Worm (Caenorhabditis elegans): ENCODE results near the gene T28A8.5.

The T28A8.5 gene

DNA sequence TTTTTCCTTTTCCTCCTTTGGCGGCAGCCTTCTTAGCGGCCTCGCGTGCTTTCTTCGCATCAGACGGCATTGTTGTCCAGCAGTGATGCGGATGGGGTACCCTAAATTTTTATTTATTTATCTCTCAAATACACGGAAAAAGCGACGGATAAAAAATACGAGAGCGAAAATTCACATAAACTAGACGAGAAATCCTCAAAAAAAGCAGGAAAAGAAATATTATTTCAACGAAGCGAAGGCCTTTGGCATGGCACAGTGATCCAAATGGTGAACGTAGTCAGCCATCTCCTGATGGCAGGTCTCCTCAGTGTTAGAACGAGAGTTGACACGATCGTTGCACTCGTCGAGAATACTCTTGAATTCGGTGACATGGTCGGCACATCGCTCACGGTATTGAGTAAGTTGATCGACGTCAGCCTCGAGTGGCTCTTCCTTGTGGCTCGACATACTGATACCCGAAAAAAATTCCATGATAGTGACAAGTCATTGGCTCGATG is 39.2 kb upstream of the T28A8.5 start, which contains the start of the genes abcf-2 and T27E9.2:
Gene abcf-2 (minus strand): TSS at position 101 of the 497 bp plus-strand sequence.
Gene T27E9.2 (minus strand): TSS at position 447 of the 497 bp plus-strand sequence.
- TF ChIP-seq ceh-36 (tag; optimal IDR thresholded peaks at IDR 0.05) (no peak), aly-1 (tag; optimal IDR thresholded peaks at IDR 0.05) (no peak), flt-1 (GFP tag; IDR thresholded peaks at IDR 0.05) (no peak), ets-7 (tag; optimal IDR thresholded peaks at IDR 0.05) (no peak), sea-1 (GFP tag; conservative IDR thresholded peaks at IDR 0.05) (no peak), scrt-1 (GFP tag; IDR thresholded peaks at IDR 0.05) (no peak), tra-4 (tag; optimal IDR thresholded peaks at IDR 0.05) (no peak), hmbx-1 (tag; optimal IDR thresholded peaks at IDR 0.05) (no peak), ceh-13 (GFP tag; optimal IDR thresholded peaks at IDR 0.05) (no peak), hmg-4 (GFP tag; optimal IDR thresholded peaks at IDR 0.05) (no peak), tbx-37 (GFP tag; conservative IDR thresholded peaks at IDR 0.05) (no peak), B0310.2 (tag; optimal IDR thresholded peaks at IDR 0.05) (no peak), ama-1 (optimal IDR thresholded peaks at IDR 0.05) (no peak), F13C5.2 (tag; optimal IDR thresholded peaks at IDR 0.05) (no peak), tbx-11 (GFP tag; IDR thresholded peaks at IDR 0.05) (no peak)

DNA sequence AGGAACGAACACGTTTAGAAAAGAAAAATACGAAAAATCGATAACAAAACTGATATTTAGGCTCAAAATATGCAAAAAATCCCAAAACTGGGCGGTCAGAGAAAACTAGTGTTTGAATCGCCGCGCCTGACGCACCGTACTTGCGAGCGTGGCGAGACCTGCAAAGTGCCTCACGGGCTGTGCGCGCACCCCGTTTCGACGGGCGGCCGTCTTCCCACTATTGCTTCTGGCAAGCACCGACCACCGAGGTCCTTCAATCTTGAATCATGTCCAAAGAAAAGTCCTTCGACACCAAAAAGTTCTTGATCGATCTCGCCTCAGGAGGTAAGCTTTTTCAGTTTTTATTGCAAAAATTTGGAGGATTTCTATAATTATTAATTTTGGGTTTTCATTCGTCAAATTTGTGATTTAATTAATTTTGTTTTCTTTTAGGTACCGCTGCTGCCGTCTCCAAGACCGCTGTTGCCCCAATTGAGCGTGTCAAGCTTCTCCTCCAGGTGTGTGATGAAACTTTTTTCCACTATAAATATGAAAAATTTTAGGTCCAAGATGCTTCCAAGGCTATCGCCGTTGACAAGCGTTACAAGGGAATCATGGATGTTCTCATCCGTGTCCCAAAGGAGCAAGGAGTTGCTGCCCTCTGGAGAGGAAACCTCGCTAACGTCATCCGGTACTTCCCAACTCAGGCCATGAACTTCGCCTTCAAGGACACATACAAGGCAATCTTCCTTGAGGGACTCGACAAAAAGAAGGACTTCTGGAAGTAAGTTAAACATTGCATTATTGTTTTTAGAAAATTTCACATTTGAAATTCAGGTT is 38.3 kb upstream of the T28A8.5 start, which contains the start of gene ant-1.1:
Gene ant-1.1 (plus strand): TSS at position 199 of the 819 bp plus-strand sequence.
- TF ChIP-seq scrt-1 (GFP tag; IDR thresholded peaks at IDR 0.05) = 0 out of 2 replicates have a peak, but pooled peaks have one; percentile 20
- peak; percentile 24 for TF ChIP-seq tra-4 (tag; optimal IDR thresholded peaks at IDR 0.05)
- no peak for TF ChIP-seq flt-1 (GFP tag; IDR thresholded peaks at IDR 0.05)
- TF ChIP-seq B0310.2 (tag; optimal IDR thresholded peaks at IDR 0.05) = no peak
- TF ChIP-seq ceh-13 (GFP tag; optimal IDR thresholded peaks at IDR 0.05) = no peak
- peak; percentile 20 for TF ChIP-seq ceh-36 (tag; optimal IDR thresholded peaks at IDR 0.05)
- TF ChIP-seq aly-1 (tag; optimal IDR thresholded peaks at IDR 0.05) = no peak
- peak; percentile 59 for TF ChIP-seq tbx-37 (GFP tag; conservative IDR thresholded peaks at IDR 0.05)
- peak; percentile 80 for TF ChIP-seq F13C5.2 (tag; optimal IDR thresholded peaks at IDR 0.05)
- no peak for TF ChIP-seq hmbx-1 (tag; optimal IDR thresholded peaks at IDR 0.05)
- TF ChIP-seq ets-7 (tag; optimal IDR thresholded peaks at IDR 0.05) = no peak
- no peak for TF ChIP-seq ama-1 (optimal IDR thresholded peaks at IDR 0.05)
- TF ChIP-seq hnd-1 (tag; optimal IDR thresholded peaks at IDR 0.05) = no peak
- TF ChIP-seq tbx-11 (GFP tag; IDR thresholded peaks at IDR 0.05) = no peak
- TF ChIP-seq sea-1 (GFP tag; conservative IDR thresholded peaks at IDR 0.05) = 0 out of 2 replicates have a peak, but pooled peaks have one; percentile 44
- TF ChIP-seq hmg-4 (GFP tag; optimal IDR thresholded peaks at IDR 0.05) = peak; percentile 62
- TF ChIP-seq pes-1 (GFP tag; IDR thresholded peaks at IDR 0.05) = peak; percentile 52; the same call in 1 of the 2 replicates

DNA sequence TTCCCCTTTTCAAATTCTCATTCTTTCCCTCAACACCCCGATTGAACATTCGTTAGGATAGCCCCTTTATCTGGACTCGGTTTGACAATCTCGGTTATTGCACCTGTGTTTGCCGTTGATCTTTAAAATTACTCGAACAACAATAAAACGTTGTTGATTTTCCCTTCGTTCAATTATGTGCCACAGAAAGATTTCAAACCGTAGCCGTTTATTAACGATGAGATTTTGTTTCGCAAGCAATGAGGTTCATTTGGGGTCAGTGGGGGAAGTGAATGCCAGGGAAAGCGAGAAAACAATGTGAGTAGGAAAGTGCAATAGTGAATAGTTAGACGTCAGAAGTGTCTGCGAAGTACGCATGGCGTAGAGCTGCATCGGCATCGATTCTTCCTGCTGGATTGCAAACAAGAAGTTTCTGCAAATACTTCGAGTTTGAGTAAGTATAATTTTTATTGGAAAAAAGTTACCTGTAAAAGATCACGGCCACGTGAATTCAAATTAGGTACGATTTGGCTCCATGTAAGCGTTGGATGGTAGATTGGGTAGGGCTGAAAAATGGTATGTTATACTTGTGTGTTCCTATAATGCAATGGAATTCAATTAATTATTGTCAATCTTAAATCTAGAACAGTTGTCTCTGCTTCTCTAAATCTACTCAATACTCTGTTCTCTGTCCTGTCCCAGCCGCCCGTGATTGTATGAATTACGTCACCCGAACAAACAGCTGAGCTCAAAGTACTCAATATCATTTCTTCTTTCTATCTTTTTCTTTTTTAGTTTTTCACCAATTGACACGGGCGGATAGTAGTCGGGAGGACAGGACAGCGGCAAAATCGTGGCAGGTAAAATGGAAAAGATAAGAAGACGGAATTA is 36.7 kb upstream of the T28A8.5 start, which contains the start of gene kel-3:
Gene kel-3 (plus strand): TSS at position 328 of the 870 bp plus-strand sequence.
- TF ChIP-seq hnd-1 (tag; optimal IDR thresholded peaks at IDR 0.05) (no peak), ama-1 (optimal IDR thresholded peaks at IDR 0.05) (peak; percentile 62), ceh-13 (GFP tag; optimal IDR thresholded peaks at IDR 0.05) (no peak), tbx-37 (GFP tag; conservative IDR thresholded peaks at IDR 0.05) (no peak)

DNA sequence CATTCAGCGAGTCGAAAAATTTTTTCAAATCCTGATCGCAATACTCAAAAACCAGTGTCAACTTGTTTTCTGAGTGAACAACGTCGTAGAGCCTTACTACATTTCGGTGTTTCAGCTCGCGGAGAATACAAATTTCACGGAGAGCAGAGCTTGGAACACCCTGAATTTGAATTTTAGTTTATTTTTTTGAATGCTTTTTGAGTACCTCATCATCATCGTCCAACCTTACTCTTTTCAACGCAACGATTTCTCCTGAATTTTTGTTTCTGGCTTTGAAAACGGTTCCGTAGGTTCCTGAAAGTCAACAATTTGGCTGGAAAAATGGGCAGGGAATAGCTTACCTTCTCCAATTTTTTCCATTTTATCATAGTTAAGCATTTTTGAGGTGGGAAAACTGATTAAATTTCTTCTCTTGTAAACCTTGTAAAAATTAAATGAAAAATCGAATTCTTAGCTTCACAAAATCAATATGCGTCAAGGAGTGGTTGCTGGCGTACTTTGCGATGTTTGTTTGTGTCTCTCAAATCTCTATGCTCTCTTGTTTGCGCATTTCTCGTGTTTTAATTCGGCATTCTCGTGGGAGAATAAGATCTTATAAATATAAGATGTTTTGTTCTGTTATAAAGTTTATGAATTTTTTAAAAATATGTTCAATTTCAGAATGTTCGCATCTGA is 35.4 kb upstream of the T28A8.5 start, which contains the start of gene cdk-5:
Gene cdk-5 (minus strand): TSS at position 425 of the 675 bp plus-strand sequence.
- TF ChIP-seq ceh-36 (tag; optimal IDR thresholded peaks at IDR 0.05) (no peak), sea-1 (GFP tag; conservative IDR thresholded peaks at IDR 0.05) (no peak), B0310.2 (tag; optimal IDR thresholded peaks at IDR 0.05) (no peak), aly-1 (tag; optimal IDR thresholded peaks at IDR 0.05) (no peak), flt-1 (GFP tag; IDR thresholded peaks at IDR 0.05) (no peak)

DNA sequence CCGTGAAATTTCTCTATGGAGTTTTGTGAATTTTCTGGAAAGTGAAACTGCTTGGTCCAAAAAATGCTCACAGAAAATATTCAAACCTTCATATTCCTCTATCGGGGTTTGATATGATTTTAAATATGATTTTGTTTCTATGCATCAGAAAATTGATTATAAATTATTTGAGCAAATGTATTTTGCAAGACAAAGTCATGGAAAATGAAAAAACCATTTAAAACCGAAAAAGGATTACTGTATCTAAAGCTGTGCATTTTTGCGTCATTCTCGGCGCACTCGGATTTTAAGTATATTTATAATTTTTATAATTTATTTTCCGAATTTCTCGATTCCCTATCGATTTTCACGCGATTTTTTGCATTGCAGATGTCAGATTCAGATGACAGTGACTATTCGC is 29.9 kb upstream of the T28A8.5 start, which contains the start of gene pssy-2:
Gene pssy-2 (plus strand): TSS at position 301 of the 400 bp plus-strand sequence.
- TF ChIP-seq F13C5.2 (tag; optimal IDR thresholded peaks at IDR 0.05) (no peak), hnd-1 (tag; optimal IDR thresholded peaks at IDR 0.05) (no peak), sea-1 (GFP tag; conservative IDR thresholded peaks at IDR 0.05) (no peak), tra-4 (tag; optimal IDR thresholded peaks at IDR 0.05) (no peak), pes-1 (GFP tag; IDR thresholded peaks at IDR 0.05) (no peak)

DNA sequence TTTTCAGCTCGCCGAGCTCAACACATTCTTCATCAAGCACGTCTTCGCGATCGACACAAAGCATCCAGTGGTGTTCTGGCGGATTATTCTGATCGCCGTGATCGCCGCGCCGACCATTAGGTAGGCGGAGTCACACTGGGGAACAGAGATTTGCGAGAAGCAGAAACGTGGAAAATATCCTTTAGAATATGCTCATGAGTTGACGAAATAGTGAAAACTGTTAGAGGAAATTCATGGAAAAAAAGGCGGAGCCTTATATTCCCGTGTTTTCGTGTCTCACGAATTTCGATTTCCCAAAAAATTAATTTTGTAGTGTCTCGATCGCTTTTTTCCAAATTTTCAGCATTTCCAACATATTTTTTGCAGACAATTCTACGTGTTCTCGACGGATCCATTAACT is 26.9 kb upstream of the T28A8.5 start:
- TF ChIP-seq flt-1 (GFP tag; IDR thresholded peaks at IDR 0.05) (no peak), tbx-37 (GFP tag; conservative IDR thresholded peaks at IDR 0.05) (peak; percentile 21; the same call in 1 of the 2 replicates)

DNA sequence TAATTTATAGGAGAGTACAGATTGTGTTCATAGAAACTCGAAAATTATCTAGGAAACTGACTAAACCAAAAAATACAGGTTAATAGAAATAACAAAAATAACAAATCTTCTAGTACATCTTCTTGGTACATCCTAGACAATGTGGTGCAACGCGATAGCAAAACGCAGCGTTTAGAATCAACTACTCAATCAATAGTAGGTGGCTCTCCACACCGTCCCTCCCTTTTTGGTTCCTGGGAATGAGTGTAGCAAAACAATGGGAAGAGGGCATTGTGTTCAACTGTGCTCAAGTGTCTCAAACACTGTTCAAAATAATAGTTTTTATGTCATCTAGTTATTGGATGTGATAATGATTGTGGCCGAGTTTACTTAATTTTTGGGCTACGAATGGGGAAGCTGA is 24.7 kb upstream of the T28A8.5 start, which contains the start of gene T27E9.6:
Gene T27E9.6 (minus strand): TSS at position 101 of the 400 bp plus-strand sequence.
- no peak for TF ChIP-seq sea-1 (GFP tag; conservative IDR thresholded peaks at IDR 0.05)

All from whole organism, early embryonic.